Worm (Caenorhabditis elegans) whole organism, young adult: ENCODE results near the gene igeg-1.

Experiments
- F33H1.4 ChIP-seq: fragments of 200-800 bp; sonication (Bioruptor generic); IDR thresholded peaks from 2 replicates; pipeline ENCODE4 v1.3.6; 2022; ENCODE audit warnings: missing genetic modification reagents, missing genetic modification characterization, missing compliant biosample characterization
- ama-1 ChIP-seq, 3 experiments: fragments of 150-350 bp in 1 of 3; sonication (generic microtip) in 2 of 3; optimal IDR thresholded peaks; 2 replicates each; lab custom pipeline; 2014 to 2018; ENCODE audit warnings: missing biosample characterization in 2 of 3, missing genetic modification characterization in 2 of 3, missing genetic modification reagents in 2 of 3
- attf-3 ChIP-seq: fragments of 200-800 bp; sonication (Bioruptor generic); conservative IDR thresholded peaks from 2 replicates; pipeline ENCODE4 v1.3.6; 2022; ENCODE audit warnings: missing genetic modification reagents, missing genetic modification characterization, missing compliant biosample characterization
- efl-1 ChIP-seq: fragments of 150-350 bp; optimal IDR thresholded peaks from 2 replicates; lab custom pipeline; 2014; ENCODE audit warnings: missing biosample characterization, missing genetic modification reagents, missing genetic modification characterization
- snpc-4 ChIP-seq, 5 experiments: fragments of 150-350 bp in 1 of 5; sonication (generic microtip) in 4 of 5; optimal IDR thresholded peaks; 2 replicates each; lab custom pipeline; 2014 to 2018; ENCODE audit warnings: missing genetic modification characterization in 5 of 5, missing biosample characterization in 3 of 5, antibody characterized with exemption in 2 of 5, mild to moderate bottlenecking in 2 of 5, missing compliant biosample characterization in 2 of 5, missing genotype in 2 of 5, moderate library complexity in 2 of 5, missing genetic modification reagents in 1 of 5

- no peak for TF ChIP-seq attf-3 (GFP tag; lab: Robert Waterston, UW)
- no peak for TF ChIP-seq efl-1
- no peak for TF ChIP-seq ama-1 (optimal IDR thresholded peaks at IDR 0.05; lab: Kevin White, UChicago)
- no peak for TF ChIP-seq ama-1 (GFP tag; optimal IDR thresholded peaks at IDR 0.05; lab: Kevin White, UChicago)
- no peak for TF ChIP-seq snpc-4 (GFP tag; optimal IDR thresholded peaks at IDR 0.05; lab: Kevin White, UChicago)
- no peak for TF ChIP-seq snpc-4 (tag; optimal IDR thresholded peaks at IDR 0.05; lab: Kevin White, UChicago)
- no peak for TF ChIP-seq F33H1.4 (GFP tag; lab: Robert Waterston, UW)
Observed at ce11 chrIV:4557731-4558130, 4.7 kb upstream of the igeg-1 start.
